Fruit fly (Drosophila melanogaster): ENCODE data around the gene Cpr64Ac.

DNA sequence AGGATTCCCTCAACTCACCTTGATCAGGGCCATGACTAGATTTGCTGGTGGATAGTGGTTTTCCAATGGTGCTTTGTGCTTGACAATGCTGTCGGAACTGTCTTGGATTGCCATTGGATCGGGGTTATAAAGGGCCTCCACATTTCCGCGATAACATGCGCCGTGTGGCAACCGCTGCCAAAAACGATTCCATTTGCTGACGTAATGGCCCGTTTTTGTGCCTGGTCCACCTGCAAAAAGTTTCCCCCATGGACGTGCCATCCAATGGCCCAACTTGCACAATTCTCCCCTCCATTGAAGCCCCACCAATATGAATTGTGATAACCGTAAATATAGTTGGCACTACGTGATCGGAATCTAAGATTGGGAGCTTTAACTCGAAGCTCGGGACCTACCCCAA, 1.3 kb downstream of the Cpr64Ac start, which contains the start of gene Cpr64Ab:
- TF ChIP-seq Sox102F (GFP tag; optimal IDR thresholded peaks at IDR 0.05): no peak
- TF ChIP-seq OdsH (GFP tag; optimal IDR thresholded peaks at IDR 0.05): no peak
- no peak for TF ChIP-seq dac (GFP tag; optimal IDR thresholded peaks at IDR 0.05)
- no peak for TF ChIP-seq Lpt (GFP tag; optimal IDR thresholded peaks at IDR 0.05)
- TF ChIP-seq CG32006 (GFP tag; optimal IDR thresholded peaks at IDR 0.05): no peak
- no peak for TF ChIP-seq Gug (GFP tag; IDR thresholded peaks at IDR 0.05)
- no peak for TF ChIP-seq fkh (GFP tag; optimal IDR thresholded peaks at IDR 0.05)
- no peak for TF ChIP-seq Ets21C (GFP tag; optimal IDR thresholded peaks at IDR 0.05)
- TF ChIP-seq acj6 (GFP tag; optimal IDR thresholded peaks at IDR 0.05): no peak
- no peak for TF ChIP-seq esn (GFP tag; optimal IDR thresholded peaks at IDR 0.05)
- TF ChIP-seq CG10631 (GFP tag; optimal IDR thresholded peaks at IDR 0.05): no peak
- TF ChIP-seq Hr38 (GFP tag; optimal IDR thresholded peaks at IDR 0.05): no peak
- TF ChIP-seq CG6163 (GFP tag; IDR thresholded peaks at IDR 0.05): no peak
